Fruit fly (Drosophila melanogaster): ENCODE data around the gene Ulp1.

Ulp1 gene

DNA sequence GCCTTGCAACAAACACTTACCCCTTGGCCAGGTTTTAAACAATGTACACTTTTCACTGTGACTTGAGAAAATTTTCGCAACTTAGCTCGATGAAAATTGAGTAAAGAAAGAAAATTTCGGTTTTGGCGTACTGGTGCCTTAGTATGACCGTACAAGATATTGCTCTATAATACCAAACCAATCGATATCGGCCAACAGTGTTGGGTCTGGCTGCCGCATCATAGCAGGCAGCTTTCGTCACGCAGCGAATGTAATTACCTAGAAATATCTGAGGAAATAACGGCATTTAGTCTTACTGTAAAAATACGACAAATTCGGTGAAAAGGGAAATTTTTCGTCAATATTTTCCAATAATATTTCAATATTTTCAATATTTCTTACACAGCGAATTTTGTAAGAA is at the start of gene Ulp1 (continued):
- TF ChIP-seq CG34376 (GFP tag; optimal IDR thresholded peaks at IDR 0.05) (no peak), Jarid2 (GFP tag; optimal IDR thresholded peaks at IDR 0.05) (no peak), onecut (GFP tag; IDR thresholded peaks at IDR 0.05) (peak; percentile 93), Sry-δ (GFP tag; optimal IDR thresholded peaks at IDR 0.05) (peak; percentile 69), CG4617 (GFP tag; optimal IDR thresholded peaks at IDR 0.05; ENCODE audit: borderline replicate concordance) (peak; percentile 83), CG10321 (GFP tag; IDR thresholded peaks at IDR 0.05) (no peak), CG30020 (tag; optimal IDR thresholded peaks at IDR 0.05) (peak; percentile 40), pb (GFP tag; optimal IDR thresholded peaks at IDR 0.05) (peak; percentile 12), MBD-R2 (GFP tag; IDR thresholded peaks at IDR 0.05) (peak; percentile 95), Vsx1 (GFP tag; optimal IDR thresholded peaks at IDR 0.05) (peak; percentile 69), CG6765 (GFP tag; optimal IDR thresholded peaks at IDR 0.05) (no peak), Rfx (GFP tag; IDR thresholded peaks at IDR 0.05) (peak; percentile 34), CG17829 (tag; optimal IDR thresholded peaks at IDR 0.05) (peak; percentile 57), CG2199 (GFP tag; IDR thresholded peaks at IDR 0.05) (0 out of 3 replicates have a peak, but pooled peaks have one; percentile 9), ato (GFP tag; IDR thresholded peaks at IDR 0.05; ENCODE audit: partially characterized antibody) (0 out of 2 replicates have a peak, but pooled peaks have one; percentile 38), chif (GFP tag; optimal IDR thresholded peaks at IDR 0.05) (peak in 1 of 2 experiments; percentile 48), zf30C (GFP tag; optimal IDR thresholded peaks at IDR 0.05) (no peak), chn (GFP tag; optimal IDR thresholded peaks at IDR 0.05) (no peak), wdn (GFP tag; IDR thresholded peaks at IDR 0.05) (no peak), CG9215 (GFP tag; IDR thresholded peaks at IDR 0.05) (no peak), CG12155 (GFP tag; optimal IDR thresholded peaks at IDR 0.05) (peak; percentile 3), Awh (GFP tag; IDR thresholded peaks at IDR 0.05) (no peak), Ets97D (GFP tag; optimal IDR thresholded peaks at IDR 0.05) (peak; percentile 80), Hmx (GFP tag; optimal IDR thresholded peaks at IDR 0.05) (no peak), cg (GFP tag; optimal IDR thresholded peaks at IDR 0.05) (no peak), sug (tag; optimal IDR thresholded peaks at IDR 0.05) (peak; percentile 30), prd (optimal IDR thresholded peaks at IDR 0.05) (no peak), prd (GFP tag; IDR thresholded peaks at IDR 0.05) (peak; percentile 15; the same call in 1 of the 3 replicates), CG12659 (GFP tag; optimal IDR thresholded peaks at IDR 0.05) (peak; percentile 69), jumu (GFP tag; optimal IDR thresholded peaks at IDR 0.05) (peak; percentile 32), CG8089 (GFP tag; optimal IDR thresholded peaks at IDR 0.05) (no peak), CG12744 (GFP tag; optimal IDR thresholded peaks at IDR 0.05) (no peak), ken (GFP tag; IDR thresholded peaks at IDR 0.05) (no peak), CG10267 (tag; optimal IDR thresholded peaks at IDR 0.05) (peak; percentile 85), peb (GFP tag; IDR thresholded peaks at IDR 0.05) (no peak), ind (GFP tag; optimal IDR thresholded peaks at IDR 0.05) (peak; percentile 18), CG6791 (GFP tag; IDR thresholded peaks at IDR 0.05; ENCODE audit: partially characterized antibody) (peak; percentile 71), CG17385 (GFP tag; optimal IDR thresholded peaks at IDR 0.05) (peak; percentile 3), Sin3A (optimal IDR thresholded peaks at IDR 0.05) (peak; percentile 31), zen2 (GFP tag; IDR thresholded peaks at IDR 0.05; ENCODE audit: partially characterized antibody) (0 out of 3 replicates have a peak, but pooled peaks have one; percentile 31), CG8281 (tag; optimal IDR thresholded peaks at IDR 0.05) (no peak), Mad (GFP tag; optimal IDR thresholded peaks at IDR 0.05) (peak; percentile 21), CkIIα-i1 (GFP tag; IDR thresholded peaks at IDR 0.05) (no peak), lbe (GFP tag; optimal IDR thresholded peaks at IDR 0.05) (no peak), CG32532 (GFP tag; IDR thresholded peaks at IDR 0.05) (peak; percentile 40; the same call in 1 of the 2 replicates), Aef1 (GFP tag; IDR thresholded peaks at IDR 0.05) (no peak), HmgZ (tag; optimal IDR thresholded peaks at IDR 0.05) (peak; percentile 70), Poxn (GFP tag; IDR thresholded peaks at IDR 0.05) (no peak), br (optimal IDR thresholded peaks at IDR 0.05) (no peak), Stat92E (GFP tag; optimal IDR thresholded peaks at IDR 0.05) (no peak), Myb (GFP tag; optimal IDR thresholded peaks at IDR 0.05) (peak; percentile 92), zfh2 (GFP tag; optimal IDR thresholded peaks at IDR 0.05) (peak; percentile 15)

All from whole organism, embryonic.